Worm (Caenorhabditis elegans) whole organism, mixed stage, embryonic: ENCODE data around the gene chil-21.
A peak's percentile ranks its signal among the peaks of the same experiment; 100 is the strongest.

Experiments used
- bed-3 ChIP-seq: fragments of 200-800 bp; sonication (Bioruptor generic); optimal IDR thresholded peaks from 3 replicates; lab custom pipeline; 2018; ENCODE audit warnings: mild to moderate bottlenecking, missing genetic modification characterization, moderate library complexity, missing compliant biosample characterization
- blmp-1 ChIP-seq: fragments of 150-350 bp; optimal IDR thresholded peaks from 2 replicates; lab custom pipeline; 2014; ENCODE audit warnings: missing biosample characterization, missing genetic modification characterization
- ceh-39 ChIP-seq: fragments of 150-350 bp; optimal IDR thresholded peaks from 2 replicates; lab custom pipeline; 2014; ENCODE audit warnings: missing biosample characterization, missing genetic modification characterization
- ceh-43 ChIP-seq: fragments of 200-800 bp; sonication (Bioruptor generic); optimal IDR thresholded peaks from 2 replicates; lab custom pipeline; 2018; ENCODE audit warnings: mild to moderate bottlenecking, missing genetic modification characterization, moderate library complexity, missing compliant biosample characterization
- ceh-83 ChIP-seq: fragments of 200-800 bp; sonication (Bioruptor generic); optimal IDR thresholded peaks from 2 replicates; lab custom pipeline; 2018; ENCODE audit warnings: mild to moderate bottlenecking, missing genetic modification characterization, missing compliant biosample characterization
- ces-1 ChIP-seq: fragments of 150-350 bp; optimal IDR thresholded peaks from 2 replicates; lab custom pipeline; 2014; ENCODE audit warnings: missing biosample characterization, missing genetic modification reagents, missing genetic modification characterization
- cnd-1 ChIP-seq: fragments of 200-800 bp; sonication (Bioruptor generic); optimal IDR thresholded peaks from 2 replicates; lab custom pipeline; 2018; ENCODE audit warnings: mild to moderate bottlenecking, missing genetic modification characterization, missing compliant biosample characterization
- elt-1 ChIP-seq: sonication (generic microtip); optimal IDR thresholded peaks from 2 replicates; lab custom pipeline; 2017; ENCODE audit warnings: missing genetic modification characterization, mild to moderate bottlenecking, missing compliant biosample characterization, antibody characterized with exemption, moderate library complexity, borderline replicate concordance; ENCODE audit not compliant: insufficient read depth
- elt-3 ChIP-seq: fragments of 150-350 bp; optimal IDR thresholded peaks from 2 replicates; lab custom pipeline; 2014; ENCODE audit warnings: missing biosample characterization, missing genetic modification characterization
- ham-2 ChIP-seq: fragments of 200-800 bp; sonication (Bioruptor generic); optimal IDR thresholded peaks from 2 replicates; lab custom pipeline; 2018; ENCODE audit warnings: mild to moderate bottlenecking, missing genetic modification characterization, missing compliant biosample characterization
- lin-13 ChIP-seq: fragments of 150-350 bp; optimal IDR thresholded peaks from 2 replicates; lab custom pipeline; 2014; ENCODE audit warnings: missing biosample characterization, missing genetic modification characterization
- lin-32 ChIP-seq: fragments of 200-800 bp; sonication (Bioruptor generic); optimal IDR thresholded peaks from 2 replicates; lab custom pipeline; 2018; ENCODE audit warnings: mild to moderate bottlenecking, missing genetic modification characterization, missing compliant biosample characterization
- lsy-2 ChIP-seq: fragments of 150-350 bp; optimal IDR thresholded peaks from 2 replicates; lab custom pipeline; 2014; ENCODE audit warnings: missing biosample characterization, missing genetic modification characterization
- mep-1 ChIP-seq: fragments of 150-350 bp; optimal IDR thresholded peaks from 2 replicates; lab custom pipeline; 2017; ENCODE audit warnings: missing biosample characterization, missing genetic modification reagents, missing genetic modification characterization, inconsistent platforms
- mls-2 ChIP-seq: sonication (generic microtip); optimal IDR thresholded peaks from 2 replicates; lab custom pipeline; 2016; ENCODE audit warnings: mild to moderate bottlenecking, missing genetic modification characterization, moderate library complexity, missing compliant biosample characterization
- nhr-12 ChIP-seq: fragments of 150-350 bp; optimal IDR thresholded peaks from 2 replicates; lab custom pipeline; 2014; ENCODE audit warnings: missing biosample characterization, missing genetic modification characterization
- nhr-237 ChIP-seq: fragments of 150-350 bp; optimal IDR thresholded peaks from 2 replicates; lab custom pipeline; 2014; ENCODE audit warnings: missing biosample characterization, missing genetic modification characterization
- nhr-28 ChIP-seq: fragments of 150-350 bp; optimal IDR thresholded peaks from 2 replicates; lab custom pipeline; 2014; ENCODE audit warnings: missing biosample characterization, missing genetic modification characterization
- nhr-76 ChIP-seq: sonication (generic microtip); optimal IDR thresholded peaks from 2 replicates; lab custom pipeline; 2017; ENCODE audit warnings: missing biosample characterization, missing genetic modification characterization
- pha-4 ChIP-seq: fragments of 150-350 bp; optimal IDR thresholded peaks from 2 replicates; lab custom pipeline; 2018; ENCODE audit warnings: missing biosample characterization, missing genetic modification reagents, missing genetic modification characterization
- sem-2 ChIP-seq: fragments of 200-800 bp; sonication (Bioruptor generic); optimal IDR thresholded peaks from 2 replicates; lab custom pipeline; 2018; ENCODE audit warnings: mild to moderate bottlenecking, missing genetic modification characterization, missing compliant biosample characterization
- sptf-1 ChIP-seq: sonication (generic microtip); optimal IDR thresholded peaks from 2 replicates; lab custom pipeline; 2017; ENCODE audit warnings: mild to moderate bottlenecking, missing genetic modification characterization, moderate library complexity, missing compliant biosample characterization
- tbx-8 ChIP-seq: fragments of 200-800 bp; sonication (Bioruptor generic); optimal IDR thresholded peaks from 2 replicates; lab custom pipeline; 2018; ENCODE audit warnings: mild to moderate bottlenecking, missing genetic modification characterization, moderate library complexity, missing compliant biosample characterization
- unc-120 ChIP-seq: sonication (generic microtip); optimal IDR thresholded peaks from 2 replicates; lab custom pipeline; 2017; ENCODE audit warnings: missing genetic modification characterization, missing compliant biosample characterization; ENCODE audit not compliant: poor library complexity, severe bottlenecking
- unc-39 ChIP-seq: fragments of 150-350 bp; optimal IDR thresholded peaks from 2 replicates; lab custom pipeline; 2014; ENCODE audit warnings: missing biosample characterization, missing genetic modification characterization
- unc-62 ChIP-seq: fragments of 150-350 bp; optimal IDR thresholded peaks from 2 replicates; lab custom pipeline; 2014; ENCODE audit warnings: missing biosample characterization, missing genetic modification reagents, missing genetic modification characterization

Gene chil-21

ce11 chrII:9418843-9419532 is 42.8 kb downstream of the chil-21 start:
- no peak for TF ChIP-seq nhr-237

- TF ChIP-seq unc-39 (tag; lab: Kevin White, UChicago) = no peak
- no peak for TF ChIP-seq ceh-43 (GFP tag; lab: Kevin White, UChicago)
- TF ChIP-seq ceh-39 (tag; lab: Kevin White, UChicago) = no peak
- TF ChIP-seq ham-2 (GFP tag; lab: Kevin White, UChicago) = no peak
- no peak for TF ChIP-seq sptf-1 (tag; lab: Kevin White, UChicago)
- no peak for TF ChIP-seq nhr-28 (tag; lab: Kevin White, UChicago)
- no peak for TF ChIP-seq elt-1 (tag; lab: Kevin White, UChicago)
- TF ChIP-seq cnd-1 (tag; lab: Kevin White, UChicago) = no peak
Measured at ce11 chrII:9418065-9418567, 43.7 kb downstream of the chil-21 start, which contains the start of the genes M176.4 and M176.16. TSS of gene M176.4 (plus strand) at chrII:9418365. TSS of gene M176.16 (plus strand) at chrII:9418517.

- TF ChIP-seq ceh-83 (GFP tag; lab: Kevin White, UChicago) (no peak), lsy-2 (tag; lab: Kevin White, UChicago) (peak; percentile 38), mep-1 (tag; lab: Kevin White, UChicago) (peak; percentile 68), unc-62 (GFP tag; lab: Kevin White, UChicago) (no peak), lin-13 (tag; lab: Kevin White, UChicago) (peak; percentile 27), ham-2 (GFP tag; lab: Kevin White, UChicago) (peak; percentile 39)
- TF ChIP-seq, all 35 proteins: peak for 4
Measured at ce11 chrII:9416381-9417276, 45.2 kb downstream of the chil-21 start, which contains the start of the genes gss-1 and chch-3. TSS of gene gss-1 (minus strand) at chrII:9416431. TSS of gene chch-3 (plus strand) at chrII:9417013.

- TF ChIP-seq ceh-83 (GFP tag; lab: Kevin White, UChicago) (no peak), elt-3 (tag; lab: Kevin White, UChicago) (no peak), blmp-1 (tag; lab: Kevin White, UChicago) (no peak), lin-32 (GFP tag; lab: Kevin White, UChicago) (no peak), cnd-1 (tag; lab: Kevin White, UChicago) (no peak)
Measured at ce11 chrII:9412086-9412608, 49.6 kb downstream of the chil-21 start, which contains the start of gene arrd-3. TSS of gene arrd-3 (plus strand) at chrII:9412558.

ce11 chrII:9411497-9411896 is 50.3 kb downstream of the chil-21 start, which contains the start of gene M176.9:
TSS of gene M176.9 (minus strand) at chrII:9411597.
- TF ChIP-seq lin-13 (tag; lab: Kevin White, UChicago) (no peak), ces-1 (no peak), unc-39 (tag; lab: Kevin White, UChicago) (no peak), nhr-28 (tag; lab: Kevin White, UChicago) (no peak), mls-2 (tag; lab: Kevin White, UChicago) (no peak), sptf-1 (tag; lab: Kevin White, UChicago) (no peak), sem-2 (no peak), nhr-237 (no peak), nhr-12 (tag; lab: Kevin White, UChicago) (no peak), unc-120 (no peak), blmp-1 (tag; lab: Kevin White, UChicago) (no peak), pha-4 (tag; lab: Kevin White, UChicago) (no peak), tbx-8 (GFP tag; lab: Kevin White, UChicago) (no peak), nhr-76 (tag; lab: Kevin White, UChicago) (no peak), ham-2 (GFP tag; lab: Kevin White, UChicago) (no peak), bed-3 (GFP tag; lab: Kevin White, UChicago) (no peak)
